Fruit fly (Drosophila melanogaster): Measurements from ENCODE around the gene RecQ5.
A peak's percentile ranks its signal among the peaks of the same experiment; 100 is the strongest.

The RecQ5 gene

DNA sequence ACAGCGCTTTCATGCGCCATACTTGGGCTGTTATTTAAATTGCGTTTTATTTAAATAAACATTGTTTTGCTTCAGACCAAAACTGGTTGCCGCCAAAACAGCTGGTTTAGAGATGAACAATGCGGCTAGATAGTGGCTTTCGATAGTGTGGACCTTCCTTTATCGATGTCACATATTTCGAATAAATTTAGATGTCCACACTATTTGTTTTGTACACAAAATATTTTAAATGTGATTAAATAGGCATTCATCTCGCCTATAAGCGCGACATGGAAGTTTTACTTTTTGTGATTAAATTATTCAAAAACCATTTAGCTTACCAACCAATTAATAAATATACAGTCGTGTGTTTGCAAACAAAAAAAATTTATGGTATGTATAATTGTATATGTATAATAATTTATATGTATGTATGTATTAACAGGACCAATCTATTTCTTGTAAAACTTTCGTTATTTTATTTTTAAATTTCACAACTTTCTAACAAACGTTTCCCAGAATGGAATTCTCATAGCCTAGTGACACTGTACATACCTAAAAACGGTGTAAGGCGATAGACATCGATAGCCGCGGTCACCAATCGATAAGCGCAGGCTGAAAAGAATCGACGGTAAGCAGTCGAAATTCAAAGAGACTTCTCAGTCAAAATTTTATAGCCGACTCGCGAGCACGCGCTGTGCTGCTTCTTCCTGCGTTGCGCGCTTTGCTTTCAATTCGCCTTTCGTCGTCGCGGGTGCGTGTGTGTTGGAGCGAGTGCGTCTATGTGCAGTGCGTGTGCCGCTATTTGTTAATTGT is at the start of gene RecQ5, which contains the start of gene dlp:
Gene RecQ5, minus strand, starts transcription at position 114 of the 795 bp plus-strand sequence.
Gene dlp, plus strand, starts transcription at position 638 of the 795 bp plus-strand sequence.
- peak; percentile 38 for TF ChIP-seq CG17801 (GFP tag; optimal IDR thresholded peaks at IDR 0.05; ENCODE audit: partially characterized antibody)

DNA sequence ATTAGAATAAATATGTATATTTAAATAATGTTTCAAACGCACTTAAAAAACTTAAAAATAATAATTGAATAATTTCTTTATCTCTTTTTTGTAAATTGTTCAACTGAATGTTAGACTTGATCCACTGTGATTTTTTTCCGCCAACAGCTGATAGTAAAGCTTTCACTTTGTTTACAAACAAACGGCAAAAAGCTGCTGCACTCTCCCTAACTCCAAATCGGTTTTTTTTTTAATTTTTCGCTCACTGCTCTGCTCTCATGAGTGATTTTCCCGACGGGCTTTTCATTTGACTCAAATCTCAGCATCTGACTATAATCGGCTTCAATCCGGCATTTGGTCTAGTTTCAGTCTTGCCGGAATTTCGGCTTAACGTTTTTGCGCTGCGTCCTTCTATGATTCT is 49.6 kb upstream of the RecQ5 start:
- TF ChIP-seq CG17801 (GFP tag; optimal IDR thresholded peaks at IDR 0.05; ENCODE audit: partially characterized antibody) = no peak

DNA sequence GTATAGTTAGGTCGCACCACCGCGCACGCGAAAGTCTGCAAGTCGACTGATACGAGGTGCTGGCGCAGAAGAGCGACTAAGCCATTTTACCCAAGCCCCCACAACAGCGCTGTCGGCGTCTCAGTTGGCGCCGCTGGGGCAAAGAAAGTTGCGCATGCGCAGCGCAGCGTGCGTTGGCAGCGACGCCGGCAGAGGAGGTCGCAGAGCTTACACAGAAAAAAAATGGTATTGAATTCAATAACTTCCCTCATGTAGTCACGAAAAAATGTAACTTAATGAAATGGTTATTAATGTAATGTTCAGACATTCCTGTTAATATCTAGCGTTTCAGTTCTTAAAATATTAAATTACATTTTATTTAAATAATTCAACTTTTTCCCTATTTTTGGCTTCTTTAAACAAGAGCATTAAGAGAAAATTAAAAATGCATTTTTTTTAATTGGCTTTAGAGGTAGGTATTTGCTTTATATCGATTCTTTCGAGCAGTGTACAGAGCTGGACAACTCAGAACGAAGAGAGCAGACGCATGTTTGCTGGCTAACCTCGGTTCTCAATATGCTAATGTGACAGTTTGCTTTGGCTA is 46.3 kb upstream of the RecQ5 start, which contains the start of gene CG4914:
Gene CG4914, minus strand, starts transcription at position 51 of the 583 bp plus-strand sequence.
- no peak for TF ChIP-seq CG17801 (GFP tag; optimal IDR thresholded peaks at IDR 0.05; ENCODE audit: partially characterized antibody)

DNA sequence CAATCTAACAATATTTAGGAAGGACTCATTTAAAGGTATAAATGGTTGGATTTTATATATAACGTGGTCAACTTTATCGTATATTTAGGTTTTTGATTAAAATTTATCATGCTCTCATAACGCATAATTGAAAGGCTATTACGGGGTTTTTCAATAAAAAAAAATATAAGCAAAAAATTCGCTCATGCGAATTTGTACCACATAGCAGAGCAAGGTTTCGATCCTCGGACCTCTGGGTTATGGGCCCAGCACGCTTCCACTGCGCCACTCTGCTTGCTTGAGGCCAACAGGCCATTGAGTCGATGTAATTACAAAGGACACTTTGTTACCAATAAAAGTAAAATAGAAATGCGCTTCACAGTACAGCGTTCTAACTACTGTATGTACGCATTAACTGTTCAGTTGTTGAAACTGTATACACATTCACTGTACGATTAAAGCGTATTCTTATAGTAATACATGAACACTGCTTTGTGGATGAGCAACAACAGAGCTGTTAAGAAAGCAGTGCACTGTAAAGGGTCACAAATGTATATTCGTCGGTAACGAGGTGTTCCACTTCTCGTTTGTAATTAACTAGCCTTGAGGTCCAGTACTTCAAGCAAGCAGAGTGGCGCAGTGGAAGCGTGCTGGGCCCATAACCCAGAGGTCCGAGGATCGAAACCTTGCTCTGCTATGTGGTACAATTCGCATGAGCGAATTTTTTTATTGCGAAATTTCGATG is 42.0 kb upstream of the RecQ5 start:
- peak; percentile 38 for TF ChIP-seq CG17801 (GFP tag; optimal IDR thresholded peaks at IDR 0.05; ENCODE audit: partially characterized antibody)

DNA sequence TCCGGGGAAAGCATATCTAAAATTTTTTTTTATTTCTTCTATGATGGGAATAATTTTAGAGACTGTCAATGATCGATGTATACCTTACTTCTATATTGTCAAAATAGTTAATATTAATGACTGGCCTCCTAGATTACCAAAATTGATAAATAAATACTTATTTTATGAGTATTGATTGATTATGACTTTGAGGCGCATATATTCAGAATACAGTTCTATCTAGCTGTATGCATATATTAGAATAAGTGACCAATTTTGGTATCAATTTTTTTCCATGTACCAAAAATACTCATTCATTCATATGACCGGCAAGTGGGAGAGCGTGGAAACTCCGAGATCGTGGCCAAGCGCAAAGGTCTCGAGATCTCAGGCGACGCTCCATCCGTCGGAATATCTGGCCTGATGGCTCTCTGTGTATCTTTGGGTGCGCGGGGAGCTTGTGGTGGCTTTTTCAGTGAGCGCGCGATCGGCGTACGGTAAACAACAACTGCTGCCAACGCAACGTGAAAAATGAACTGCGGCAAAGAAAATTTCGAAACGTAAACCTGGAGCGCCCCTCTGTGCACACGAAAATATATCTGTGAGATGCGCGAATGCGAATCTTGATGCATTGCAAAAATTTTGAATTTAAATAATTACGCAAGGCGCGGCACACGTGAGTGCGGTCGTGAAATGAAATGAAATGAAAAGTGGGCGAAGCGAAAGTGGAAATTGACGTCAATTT is 40.7 kb upstream of the RecQ5 start, which contains the start of the genes CG43121 and ome:
Gene CG43121, minus strand, starts transcription at position 51 of the 724 bp plus-strand sequence.
Gene ome, plus strand, starts transcription at position 453 of the 724 bp plus-strand sequence.
- TF ChIP-seq CG17801 (GFP tag; optimal IDR thresholded peaks at IDR 0.05; ENCODE audit: partially characterized antibody) = no peak

DNA sequence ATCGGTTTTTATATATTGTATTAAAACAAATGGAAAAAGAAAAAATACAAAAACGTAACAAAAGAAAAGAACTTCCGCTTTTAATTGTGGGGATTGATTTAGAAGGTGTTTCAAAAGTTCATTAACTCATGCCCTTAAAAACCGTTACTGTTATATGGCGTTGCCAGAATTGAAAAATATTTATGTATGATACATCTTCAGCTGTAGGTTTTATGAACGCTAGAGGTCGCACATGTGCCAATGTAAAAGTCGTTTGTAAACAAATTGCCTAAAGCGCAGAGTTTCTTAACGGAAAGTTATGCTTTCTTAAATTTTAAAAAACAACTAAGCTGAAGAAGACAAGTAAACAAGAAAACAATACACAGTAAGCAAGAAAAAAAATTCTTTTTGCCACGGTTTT is 39.7 kb upstream of the RecQ5 start:
- TF ChIP-seq CG17801 (GFP tag; optimal IDR thresholded peaks at IDR 0.05; ENCODE audit: partially characterized antibody) = no peak

DNA sequence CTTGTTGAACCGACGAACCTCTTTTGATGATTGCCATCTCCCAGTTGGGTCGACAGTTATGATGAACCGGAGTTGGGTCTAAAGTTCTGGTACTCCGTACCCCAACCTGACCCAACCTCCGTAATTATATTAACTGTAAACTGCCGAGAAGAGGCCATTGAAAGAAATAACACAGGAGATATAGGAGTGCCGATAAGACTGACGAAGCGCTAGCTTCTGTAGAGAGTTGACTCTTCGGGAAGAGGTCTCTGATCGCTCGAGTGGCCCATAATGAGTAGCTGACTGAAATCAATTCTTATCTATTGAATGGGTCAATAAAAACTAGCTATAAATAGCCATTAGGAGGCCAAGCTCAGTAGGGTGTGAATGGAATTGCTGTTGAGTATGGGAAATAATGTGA is 36.8 kb upstream of the RecQ5 start:
- no peak for TF ChIP-seq CG17801 (GFP tag; optimal IDR thresholded peaks at IDR 0.05; ENCODE audit: partially characterized antibody)

DNA sequence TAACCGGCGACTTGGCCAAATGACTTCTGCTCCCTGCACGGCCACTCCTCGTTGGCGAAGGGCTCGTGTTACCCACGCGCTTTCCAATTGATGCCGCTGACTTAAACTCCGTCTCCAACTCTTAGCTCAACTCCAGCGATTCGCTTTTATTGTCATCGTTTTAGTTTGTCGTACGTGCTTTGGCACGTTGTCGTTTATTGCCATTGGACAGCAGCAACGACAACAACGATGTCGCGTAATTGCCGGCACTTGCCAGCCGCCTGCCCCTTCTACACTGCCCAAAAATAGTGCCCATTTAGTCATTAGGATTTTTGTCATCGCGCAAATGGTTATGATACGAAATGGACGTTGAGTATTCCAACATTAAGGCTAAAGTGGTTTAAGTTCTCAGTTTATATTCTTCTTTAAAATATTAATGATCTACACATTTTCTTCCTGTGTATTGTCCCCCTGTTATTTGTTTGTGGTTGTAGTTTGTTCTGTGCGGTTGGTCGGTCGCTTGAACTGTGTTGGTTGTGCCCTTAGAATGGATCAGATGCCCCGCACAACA is 34.0 kb upstream of the RecQ5 start:
- peak; percentile 40 for TF ChIP-seq CG17801 (GFP tag; optimal IDR thresholded peaks at IDR 0.05; ENCODE audit: partially characterized antibody)

DNA sequence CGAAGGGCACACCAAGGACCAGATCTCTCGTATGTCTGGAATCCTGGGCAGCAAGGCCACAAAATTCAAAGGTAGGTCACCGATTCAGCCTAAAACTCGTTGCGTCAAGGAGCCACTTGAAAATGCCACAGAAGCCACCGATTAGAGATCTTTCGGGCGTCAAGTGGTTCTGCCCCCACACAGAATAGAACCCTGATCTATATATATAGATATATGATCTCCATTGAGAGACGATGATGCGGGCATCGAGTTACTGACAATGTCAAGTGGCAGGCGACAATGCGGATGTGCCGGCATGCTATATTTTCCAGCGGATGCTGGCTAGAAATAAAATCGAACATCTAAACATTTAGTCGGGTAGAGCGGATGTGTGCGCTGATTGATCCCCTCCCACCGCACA is 32.5 kb upstream of the RecQ5 start:
- no peak for TF ChIP-seq CG17801 (GFP tag; optimal IDR thresholded peaks at IDR 0.05; ENCODE audit: partially characterized antibody)

DNA sequence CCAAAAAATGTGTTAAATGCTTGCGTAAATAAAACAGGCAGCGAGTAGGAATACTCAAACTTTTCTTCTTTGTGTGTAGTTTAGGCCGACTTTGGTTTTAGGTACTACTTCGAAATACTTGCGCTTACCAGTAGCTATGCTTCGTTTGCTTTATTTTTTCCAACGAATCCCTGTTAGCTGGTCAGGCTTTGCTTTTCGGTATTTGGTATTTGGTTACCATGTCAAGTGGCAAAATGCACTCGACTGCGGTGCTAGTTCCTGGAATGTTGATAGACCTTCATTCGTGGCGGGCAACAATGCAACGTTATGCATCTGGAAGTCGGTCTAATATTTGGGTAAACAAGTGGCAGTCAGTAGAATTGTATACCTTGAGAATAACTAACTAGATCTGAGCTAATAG is 31.9 kb upstream of the RecQ5 start:
- TF ChIP-seq CG17801 (GFP tag; optimal IDR thresholded peaks at IDR 0.05; ENCODE audit: partially characterized antibody) = no peak

DNA sequence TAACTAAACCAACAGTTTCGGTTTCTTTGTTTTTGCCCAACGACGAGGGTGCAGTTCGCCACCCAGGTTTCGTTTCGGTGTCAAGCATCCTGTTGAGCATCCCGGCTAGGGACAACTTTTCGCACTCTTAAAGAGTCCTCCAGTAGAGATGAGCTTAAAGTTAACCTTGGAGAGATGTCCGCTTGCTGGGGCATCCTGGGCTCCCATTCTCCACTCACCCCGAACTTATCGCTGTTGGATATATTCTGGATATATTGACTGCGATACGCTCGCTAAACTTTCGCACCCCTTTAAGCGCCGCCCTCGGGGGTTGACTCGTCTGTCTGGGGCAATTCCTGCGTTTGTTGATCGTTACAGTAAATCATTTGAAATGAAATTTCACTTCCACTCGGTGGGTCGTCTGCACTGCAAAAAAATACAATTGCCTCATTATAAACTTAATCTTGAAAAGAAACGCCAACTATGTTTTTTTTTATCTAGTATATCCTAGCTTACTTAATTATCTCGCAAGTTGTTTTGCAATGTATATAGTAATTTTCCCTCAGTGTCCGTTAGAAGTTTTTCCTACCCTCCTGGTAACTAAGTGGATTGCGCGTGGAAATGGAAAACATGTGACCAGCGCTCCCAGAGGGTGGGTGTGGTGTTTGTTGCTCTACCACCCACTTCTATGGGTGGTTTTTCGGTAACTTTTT is 29.8 kb upstream of the RecQ5 start:
- no peak for TF ChIP-seq CG17801 (GFP tag; optimal IDR thresholded peaks at IDR 0.05; ENCODE audit: partially characterized antibody)

DNA sequence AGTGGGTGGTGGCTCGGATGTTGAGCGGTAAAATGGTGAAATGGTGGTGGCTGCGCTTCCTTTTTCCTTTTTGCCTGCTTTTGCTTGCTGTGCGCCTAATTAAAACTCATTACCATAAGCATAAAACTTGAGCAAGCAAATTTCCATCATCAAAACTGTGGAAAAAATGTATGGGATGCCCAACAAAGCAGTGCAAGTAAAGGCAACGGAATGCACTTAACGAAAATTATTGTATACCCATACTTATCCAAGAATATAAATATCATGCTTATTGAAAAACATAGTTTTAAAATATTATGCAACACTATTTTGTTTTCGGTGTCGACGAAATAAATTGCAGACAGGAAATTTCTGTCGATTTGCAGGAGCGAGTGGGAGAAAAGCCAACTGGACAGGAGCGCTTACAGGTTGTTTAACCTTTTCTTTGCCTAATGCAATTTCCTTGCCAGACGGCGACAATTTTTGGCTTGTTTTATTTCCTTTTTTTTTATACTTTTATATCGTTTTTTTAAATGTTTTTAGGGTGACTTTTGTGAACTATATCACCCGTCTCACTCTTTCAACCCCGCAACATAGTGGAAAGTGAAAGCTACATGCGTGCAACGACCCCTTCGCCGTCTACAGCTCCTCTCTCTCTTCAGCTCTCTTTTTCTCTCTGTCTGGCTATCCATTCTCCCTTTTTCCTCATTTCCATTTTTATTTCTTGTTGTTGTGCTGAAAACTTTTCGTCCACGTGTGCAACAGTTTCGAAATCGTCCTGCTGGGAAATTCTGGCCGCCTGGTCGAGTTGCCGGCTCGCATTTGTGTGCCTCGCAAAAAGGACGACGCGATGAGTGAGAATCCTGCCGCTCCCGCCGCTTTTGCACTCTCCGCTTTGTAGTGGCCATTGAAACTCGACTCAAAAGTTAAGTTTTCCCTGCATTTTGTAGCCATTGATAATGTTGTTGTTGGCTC is 28.4 kb upstream of the RecQ5 start:
- no peak for TF ChIP-seq CG17801 (GFP tag; optimal IDR thresholded peaks at IDR 0.05; ENCODE audit: partially characterized antibody)

DNA sequence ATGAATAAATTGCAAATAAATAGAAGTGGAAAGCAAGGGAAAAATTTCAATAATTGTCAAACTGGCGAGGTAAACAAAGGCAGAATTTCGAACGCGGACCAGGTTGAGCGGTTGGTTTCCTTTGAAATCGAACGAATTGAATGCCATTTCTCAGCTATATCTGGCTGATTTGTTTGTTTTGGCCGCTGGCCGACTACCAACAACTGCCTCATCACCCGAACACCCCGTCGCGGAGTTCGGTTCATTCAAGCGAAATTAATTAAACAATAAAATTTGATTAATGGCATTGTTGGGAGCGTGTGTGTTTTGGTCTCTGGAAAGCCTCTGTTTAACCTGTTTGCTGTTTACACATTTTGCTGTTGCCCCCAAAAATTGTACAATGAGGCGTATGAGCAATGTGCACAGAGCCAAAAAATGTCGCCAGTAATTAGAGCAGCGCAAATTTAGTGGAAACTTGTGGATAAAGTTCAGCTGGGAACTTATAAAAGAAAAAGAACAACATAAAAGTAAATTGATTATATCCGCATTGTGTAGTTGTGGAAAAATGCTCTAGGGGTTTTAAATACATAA is 25.7 kb upstream of the RecQ5 start:
- TF ChIP-seq CG17801 (GFP tag; optimal IDR thresholded peaks at IDR 0.05; ENCODE audit: partially characterized antibody) = no peak
